Fruit fly (Drosophila melanogaster) whole organism, prepupa: ENCODE measurements around the gene Ir75c.
A peak's percentile ranks its signal among the peaks of the same experiment; 100 is the strongest.

Experiments used
- Blimp-1 ChIP-seq: fragments of 200-800 bp; sonication (Bioruptor generic); optimal IDR thresholded peaks from 3 replicates; lab custom pipeline; 2017; ENCODE audit warnings: missing biosample characterization, missing genetic modification characterization, mild to moderate bottlenecking, moderate library complexity, missing genetic modification reagents
- CG10631 ChIP-seq: fragments of 200-800 bp; sonication (Bioruptor generic); optimal IDR thresholded peaks from 2 replicates; lab custom pipeline; 2016; ENCODE audit warnings: missing biosample characterization, missing genetic modification characterization
- CG11294 ChIP-seq: fragments of 200-800 bp; sonication (Bioruptor generic); IDR thresholded peaks from 2 replicates; pipeline ENCODE4 v1.3.6; 2022; ENCODE audit warnings: missing biosample characterization, missing genetic modification characterization
- CG11762 ChIP-seq: fragments of 200-800 bp; sonication (Bioruptor generic); optimal IDR thresholded peaks from 3 replicates; lab custom pipeline; 2016; ENCODE audit warnings: missing biosample characterization, missing genetic modification characterization; ENCODE audit not compliant: insufficient read depth
- CG11902 ChIP-seq: fragments of 200-800 bp; sonication (Bioruptor generic); optimal IDR thresholded peaks from 3 replicates; lab custom pipeline; 2016; ENCODE audit warnings: missing biosample characterization, missing genetic modification characterization
- CG15336 ChIP-seq: fragments of 200-800 bp; sonication (Bioruptor generic); IDR thresholded peaks from 2 replicates; pipeline ENCODE4 v1.3.6; 2022; ENCODE audit warnings: missing biosample characterization, missing genetic modification characterization
- CG16779 ChIP-seq: fragments of 200-800 bp; sonication (Bioruptor generic); optimal IDR thresholded peaks from 3 replicates; lab custom pipeline; 2017; ENCODE audit warnings: missing biosample characterization, mild to moderate bottlenecking, missing genetic modification characterization
- CG31627 ChIP-seq: fragments of 200-800 bp; sonication (Bioruptor generic); optimal IDR thresholded peaks from 3 replicates; lab custom pipeline; 2016; ENCODE audit warnings: missing biosample characterization, missing genetic modification characterization
- CG34406 ChIP-seq: fragments of 200-800 bp; sonication (Bioruptor generic); optimal IDR thresholded peaks from 3 replicates; lab custom pipeline; 2016; ENCODE audit warnings: missing biosample characterization, missing genetic modification characterization
- CG3919 ChIP-seq: fragments of 200-800 bp; sonication (Bioruptor generic); optimal IDR thresholded peaks from 3 replicates; lab custom pipeline; 2016; ENCODE audit warnings: missing biosample characterization, missing genetic modification characterization
- CG6792 ChIP-seq: fragments of 200-800 bp; sonication (Bioruptor generic); optimal IDR thresholded peaks from 3 replicates; lab custom pipeline; 2016; ENCODE audit warnings: missing biosample characterization, missing genetic modification characterization
- CG6808 ChIP-seq: fragments of 200-800 bp; sonication (Bioruptor generic); optimal IDR thresholded peaks from 3 replicates; lab custom pipeline; 2017; ENCODE audit warnings: missing biosample characterization, missing genetic modification characterization, mild to moderate bottlenecking, moderate library complexity, missing genetic modification reagents
- CG6854 ChIP-seq: fragments of 200-800 bp; sonication (Bioruptor generic); optimal IDR thresholded peaks from 2 replicates; lab custom pipeline; 2017; ENCODE audit warnings: missing biosample characterization, mild to moderate bottlenecking, missing genetic modification characterization
- CG7368 ChIP-seq: fragments of 200-800 bp; sonication (Bioruptor generic); optimal IDR thresholded peaks from 3 replicates; lab custom pipeline; 2016; ENCODE audit warnings: missing biosample characterization, missing genetic modification characterization
- CG8319 ChIP-seq: fragments of 200-800 bp; sonication (Bioruptor generic); optimal IDR thresholded peaks from 3 replicates; lab custom pipeline; 2016; ENCODE audit warnings: missing biosample characterization, missing genetic modification characterization
- CG8632 ChIP-seq: fragments of 200-800 bp; sonication (Bioruptor generic); optimal IDR thresholded peaks from 3 replicates; lab custom pipeline; 2016; ENCODE audit warnings: missing biosample characterization, missing genetic modification characterization
- CG9139 ChIP-seq: fragments of 200-800 bp; sonication (Bioruptor generic); optimal IDR thresholded peaks from 3 replicates; lab custom pipeline; 2017; ENCODE audit warnings: missing biosample characterization, mild to moderate bottlenecking, missing genetic modification characterization
- Eip75B ChIP-seq: fragments of 200-800 bp; sonication (Bioruptor generic); optimal IDR thresholded peaks from 3 replicates; lab custom pipeline; 2016; ENCODE audit warnings: missing biosample characterization, missing genetic modification characterization
- Eip78C ChIP-seq: fragments of 200-800 bp; sonication (Bioruptor generic); peaks from one replicate; lab custom pipeline; 2016; ENCODE audit warnings: missing biosample characterization, missing genetic modification characterization
- Eip93F ChIP-seq: fragments of 200-800 bp; sonication (Bioruptor generic); optimal IDR thresholded peaks from 2 replicates; lab custom pipeline; 2016; ENCODE audit warnings: missing biosample characterization, mild to moderate bottlenecking, missing genetic modification characterization
- Ets96B ChIP-seq: fragments of 200-800 bp; optimal IDR thresholded peaks from 2 replicates; lab custom pipeline; 2019; ENCODE audit warnings: missing biosample characterization, mild to moderate bottlenecking, missing genetic modification characterization, moderate library complexity
- Hr38 ChIP-seq: sonication (Bioruptor generic); optimal IDR thresholded peaks from 2 replicates; lab custom pipeline; 2016; ENCODE audit warnings: missing biosample characterization, missing genetic modification characterization
- Hr39 ChIP-seq: fragments of 200-800 bp; sonication (Bioruptor generic); optimal IDR thresholded peaks from 2 replicates; lab custom pipeline; 2016; ENCODE audit warnings: missing biosample characterization, missing genetic modification characterization
- Smox ChIP-seq: fragments of 200-800 bp; sonication (Bioruptor generic); optimal IDR thresholded peaks from 3 replicates; lab custom pipeline; 2016; ENCODE audit warnings: missing biosample characterization, missing genetic modification characterization
- Sox102F ChIP-seq: fragments of 200-800 bp; sonication (Bioruptor generic); optimal IDR thresholded peaks from 2 replicates; lab custom pipeline; 2016; ENCODE audit warnings: missing biosample characterization, mild to moderate bottlenecking, missing genetic modification characterization
- Sox14 ChIP-seq: fragments of 200-800 bp; sonication (Bioruptor generic); optimal IDR thresholded peaks from 3 replicates; lab custom pipeline; 2016; ENCODE audit warnings: missing biosample characterization, missing genetic modification characterization
- Sox15 ChIP-seq: fragments of 200-800 bp; sonication (Bioruptor generic); optimal IDR thresholded peaks from 3 replicates; lab custom pipeline; 2016; ENCODE audit warnings: missing biosample characterization, missing genetic modification characterization
- achi ChIP-seq: fragments of 200-800 bp; sonication (Bioruptor generic); optimal IDR thresholded peaks from 3 replicates; lab custom pipeline; 2016; ENCODE audit warnings: missing biosample characterization, missing genetic modification characterization
- cyc ChIP-seq: fragments of 200-800 bp; sonication (Bioruptor generic); optimal IDR thresholded peaks from 3 replicates; lab custom pipeline; 2016; ENCODE audit warnings: missing biosample characterization, missing genetic modification characterization
- dac ChIP-seq: fragments of 200-800 bp; sonication (Bioruptor generic); optimal IDR thresholded peaks from 2 replicates; lab custom pipeline; 2017; ENCODE audit warnings: missing biosample characterization, mild to moderate bottlenecking, missing genetic modification characterization
- dsx ChIP-seq: fragments of 200-800 bp; optimal IDR thresholded peaks from 3 replicates; lab custom pipeline; 2019; ENCODE audit warnings: missing biosample characterization, mild to moderate bottlenecking, missing genetic modification characterization, moderate library complexity; ENCODE audit not compliant: poor library complexity, severe bottlenecking
- esn ChIP-seq: fragments of 200-800 bp; sonication (Bioruptor generic); optimal IDR thresholded peaks from 2 replicates; lab custom pipeline; 2016; ENCODE audit warnings: missing biosample characterization, mild to moderate bottlenecking, missing genetic modification characterization, moderate library complexity
- fd59A ChIP-seq: fragments of 200-800 bp; sonication (Bioruptor generic); optimal IDR thresholded peaks from 2 replicates; lab custom pipeline; 2017; ENCODE audit warnings: missing biosample characterization, mild to moderate bottlenecking, missing genetic modification characterization, missing genetic modification reagents
- fkh ChIP-seq: fragments of 200-800 bp; sonication (Bioruptor generic); optimal IDR thresholded peaks from 3 replicates; lab custom pipeline; 2017; ENCODE audit warnings: missing biosample characterization, mild to moderate bottlenecking, missing genetic modification characterization, moderate library complexity
- lz ChIP-seq: fragments of 200-800 bp; sonication (Bioruptor generic); optimal IDR thresholded peaks from 3 replicates; lab custom pipeline; 2016; ENCODE audit warnings: missing biosample characterization, missing genetic modification characterization
- pdm3 ChIP-seq: fragments of 200-800 bp; sonication (Bioruptor generic); optimal IDR thresholded peaks from 3 replicates; lab custom pipeline; 2016; ENCODE audit warnings: missing biosample characterization, missing genetic modification characterization
- spab ChIP-seq: fragments of 200-800 bp; sonication (Bioruptor generic); optimal IDR thresholded peaks from 2 replicates; lab custom pipeline; 2017; ENCODE audit warnings: missing biosample characterization, mild to moderate bottlenecking, missing genetic modification characterization, missing genetic modification reagents
- svp ChIP-seq: fragments of 200-800 bp; sonication (Bioruptor generic); peaks from one replicate; lab custom pipeline; 2016; ENCODE audit warnings: missing biosample characterization, missing genetic modification characterization
- topi ChIP-seq: fragments of 200-800 bp; sonication (Bioruptor generic); optimal IDR thresholded peaks from 3 replicates; lab custom pipeline; 2016; ENCODE audit warnings: missing biosample characterization, missing genetic modification characterization
- vri ChIP-seq: fragments of 200-800 bp; sonication (Bioruptor generic); optimal IDR thresholded peaks from 3 replicates; lab custom pipeline; 2016; ENCODE audit warnings: missing biosample characterization, mild to moderate bottlenecking, missing genetic modification characterization

The Ir75c gene

dm6 chr3L:17856655-17857479 lies 34.2 kb upstream of the Ir75c start, which contains the start of gene CG5535 (continued):
- TF ChIP-seq dac (GFP tag; lab: Kevin White, UChicago), result peak; percentile 60
- peak; percentile 68 for TF ChIP-seq fkh
- peak; percentile 50 for TF ChIP-seq dsx (GFP tag; lab: Kevin White, UChicago)
- peak; percentile 90 for TF ChIP-seq Eip78C (GFP tag; lab: Kevin White, UChicago)
- TF ChIP-seq Ets96B, result peak; percentile 73
- peak; percentile 88 for TF ChIP-seq CG6808 (GFP tag; lab: Kevin White, UChicago)
- peak; percentile 57 for TF ChIP-seq CG8632
- TF ChIP-seq CG16779 (tag; lab: Kevin White, UChicago), result peak; percentile 74
- TF ChIP-seq achi (GFP tag; lab: Kevin White, UChicago), result peak; percentile 78
- peak; percentile 32 for TF ChIP-seq Sox15
- TF ChIP-seq Eip75B (GFP tag; lab: Kevin White, UChicago), result peak; percentile 20
- no peak for TF ChIP-seq Sox102F (GFP tag; lab: Kevin White, UChicago)
- TF ChIP-seq CG11294 (GFP tag; lab: Robert Waterston, UW), result peak; percentile 26; the same call in 1 of the 2 replicates
- peak; percentile 32 for TF ChIP-seq topi
- TF ChIP-seq CG6854, result no peak
- peak; percentile 60 for TF ChIP-seq fd59A (GFP tag; lab: Kevin White, UChicago)
- TF ChIP-seq lz (GFP tag; lab: Kevin White, UChicago), result peak; percentile 29

- TF ChIP-seq Sox14 (GFP tag; lab: Kevin White, UChicago), result peak; percentile 6
- peak; percentile 9 for TF ChIP-seq Eip93F
- no peak for TF ChIP-seq CG16779 (tag; lab: Kevin White, UChicago)
- TF ChIP-seq esn, result peak; percentile 6
- TF ChIP-seq Eip78C (GFP tag; lab: Kevin White, UChicago), result peak; percentile 32
- peak; percentile 81 for TF ChIP-seq achi (GFP tag; lab: Kevin White, UChicago)
- TF ChIP-seq Hr39 (GFP tag; lab: Kevin White, UChicago), result no peak
Measured at dm6 chr3L:17849517-17849916, 26.9 kb upstream of the Ir75c start, which contains the start of gene TrpRS-m. TrpRS-m (plus strand) TSS chr3L:17849727.

- TF ChIP-seq vri, result peak; percentile 87
- peak; percentile 0 for TF ChIP-seq CG31627 (GFP tag; lab: Kevin White, UChicago)
- TF ChIP-seq topi, result no peak
- peak; percentile 46 for TF ChIP-seq Eip78C (GFP tag; lab: Kevin White, UChicago)
- peak; percentile 15 for TF ChIP-seq esn
Measured at dm6 chr3L:17846982-17847355, 24.3 kb upstream of the Ir75c start.

- TF ChIP-seq CG15336 (GFP tag; lab: Robert Waterston, UW), result peak; percentile 51; the same call in 1 of the 2 replicates
- no peak for TF ChIP-seq CG10631 (GFP tag; lab: Kevin White, UChicago)
- TF ChIP-seq Blimp-1 (GFP tag; lab: Kevin White, UChicago), result no peak
- TF ChIP-seq Sox102F (GFP tag; lab: Kevin White, UChicago), result no peak
- TF ChIP-seq cyc (GFP tag; lab: Kevin White, UChicago), result peak; percentile 2
- no peak for TF ChIP-seq Smox
- peak; percentile 20 for TF ChIP-seq esn
- TF ChIP-seq vri, result peak; percentile 23
- TF ChIP-seq CG11762 (GFP tag; lab: Kevin White, UChicago), result no peak
- TF ChIP-seq CG11902, result no peak
- no peak for TF ChIP-seq CG3919 (GFP tag; lab: Kevin White, UChicago)
- no peak for TF ChIP-seq spab
- TF ChIP-seq lz (GFP tag; lab: Kevin White, UChicago), result peak; percentile 19
- no peak for TF ChIP-seq CG9139 (GFP tag; lab: Kevin White, UChicago)
- TF ChIP-seq Eip75B (GFP tag; lab: Kevin White, UChicago), result no peak
- TF ChIP-seq CG7368 (GFP tag; lab: Kevin White, UChicago), result no peak
- TF ChIP-seq svp (GFP tag; lab: Kevin White, UChicago), result peak; percentile 69
- no peak for TF ChIP-seq Hr38 (GFP tag; lab: Kevin White, UChicago)
- no peak for TF ChIP-seq Sox15
- no peak for TF ChIP-seq CG31627 (GFP tag; lab: Kevin White, UChicago)
- TF ChIP-seq CG34406 (GFP tag; lab: Kevin White, UChicago), result no peak
- TF ChIP-seq dac (GFP tag; lab: Kevin White, UChicago), result no peak
- TF ChIP-seq CG8319 (GFP tag; lab: Kevin White, UChicago), result no peak
- TF ChIP-seq pdm3 (GFP tag; lab: Kevin White, UChicago), result no peak
- TF ChIP-seq Ets96B, result no peak
- no peak for TF ChIP-seq Hr39 (GFP tag; lab: Kevin White, UChicago)
- no peak for TF ChIP-seq fkh
- TF ChIP-seq CG6792 (GFP tag; lab: Kevin White, UChicago), result no peak
- TF ChIP-seq dsx (GFP tag; lab: Kevin White, UChicago), result no peak
- no peak for TF ChIP-seq CG6808 (GFP tag; lab: Kevin White, UChicago)
Measured at dm6 chr3L:17846169-17846981, 23.7 kb upstream of the Ir75c start, which contains the start of the genes MED19 and CG7430. MED19 (minus strand) TSS chr3L:17846501. CG7430 (plus strand) TSS chr3L:17846916.
